Fruit fly (Drosophila melanogaster) whole organism, embryonic: Measurements from ENCODE around the gene MCTS1.

Experiments used
- Atf-2 ChIP-seq: fragments of 200-800 bp; sonication (Bioruptor generic); optimal IDR thresholded peaks from 2 replicates; lab custom pipeline; 2016; ENCODE audit warnings: missing biosample characterization, missing genetic modification characterization
- Atf3 ChIP-seq: fragments of 200-800 bp; sonication (Bioruptor generic); optimal IDR thresholded peaks from 3 replicates; lab custom pipeline; 2016; ENCODE audit warnings: missing biosample characterization, missing genetic modification characterization
- BEAF-32 ChIP-seq: fragments of 200-800 bp; sonication (Bioruptor generic); optimal IDR thresholded peaks from 3 replicates; lab custom pipeline; 2017; ENCODE audit warnings: missing biosample characterization, missing genetic modification characterization, mild to moderate bottlenecking, moderate library complexity, missing genetic modification reagents
- CG1024 ChIP-seq: fragments of 200-800 bp; sonication (Bioruptor generic); IDR thresholded peaks from 2 replicates; pipeline ENCODE4 v1.3.6; 2022; ENCODE audit warnings: missing biosample characterization, missing genetic modification characterization
- CG10366 ChIP-seq: fragments of 200-800 bp; sonication (Bioruptor generic); IDR thresholded peaks from 2 replicates; pipeline ENCODE4 v1.3.6; 2022; ENCODE audit warnings: missing biosample characterization, missing genetic modification characterization
- CG12155 ChIP-seq: fragments of 200-800 bp; sonication (Bioruptor generic); optimal IDR thresholded peaks from 3 replicates; lab custom pipeline; 2016; ENCODE audit warnings: missing biosample characterization, missing genetic modification characterization
- CG1233 ChIP-seq: fragments of 200-800 bp; sonication (Bioruptor generic); optimal IDR thresholded peaks from 4 replicates; lab custom pipeline; 2018; ENCODE audit warnings: missing biosample characterization, mild to moderate bottlenecking, missing genetic modification characterization
- CG12744 ChIP-seq: fragments of 200-800 bp; sonication (Bioruptor generic); optimal IDR thresholded peaks from 2 replicates; lab custom pipeline; 2016; ENCODE audit warnings: missing biosample characterization, missing genetic modification characterization
- CG12942 ChIP-seq: fragments of 200-800 bp; sonication (Bioruptor generic); optimal IDR thresholded peaks from 3 replicates; lab custom pipeline; 2016; ENCODE audit warnings: missing biosample characterization, missing genetic modification characterization
- CG1647 ChIP-seq: fragments of 200-800 bp; sonication (Bioruptor generic); optimal IDR thresholded peaks from 3 replicates; lab custom pipeline; 2016; ENCODE audit warnings: missing biosample characterization, missing genetic modification characterization
- CG17829 ChIP-seq: fragments of 200-800 bp; optimal IDR thresholded peaks from 2 replicates; lab custom pipeline; 2019; ENCODE audit warnings: missing biosample characterization, mild to moderate bottlenecking, missing genetic modification characterization, moderate library complexity
- CG18011 ChIP-seq: fragments of 200-800 bp; sonication (Bioruptor generic); optimal IDR thresholded peaks from 2 replicates; lab custom pipeline; 2017; ENCODE audit warnings: missing biosample characterization, missing genetic modification characterization, mild to moderate bottlenecking, moderate library complexity, missing genotype
- CG3065 ChIP-seq: fragments of 200-800 bp; sonication (Bioruptor generic); optimal IDR thresholded peaks from 2 replicates; lab custom pipeline; 2016; ENCODE audit warnings: missing biosample characterization, missing genetic modification characterization
- CG33557 ChIP-seq: fragments of 200-800 bp; sonication (Bioruptor generic); optimal IDR thresholded peaks from 2 replicates; lab custom pipeline; 2019; ENCODE audit warnings: missing biosample characterization, mild to moderate bottlenecking, missing genetic modification characterization, moderate library complexity
- CG43689 ChIP-seq: fragments of 200-800 bp; sonication (Bioruptor generic); IDR thresholded peaks from 2 replicates; pipeline ENCODE4 v1.3.6; 2022; ENCODE audit warnings: missing biosample characterization, missing genetic modification characterization
- CG6272 ChIP-seq: fragments of 200-800 bp; sonication (Bioruptor generic); IDR thresholded peaks from 2 replicates; pipeline ENCODE4 v1.3.6; 2022; ENCODE audit warnings: missing biosample characterization, missing genetic modification characterization
- D19B ChIP-seq: fragments of 200-800 bp; sonication (Bioruptor generic); optimal IDR thresholded peaks from 2 replicates; lab custom pipeline; 2017; ENCODE audit warnings: missing biosample characterization, mild to moderate bottlenecking, missing genetic modification characterization
- E2f1 ChIP-seq: fragments of 200-800 bp; sonication (Bioruptor generic); IDR thresholded peaks from 2 replicates; pipeline ENCODE4 v1.3.6; 2022; ENCODE audit warnings: missing biosample characterization, missing genetic modification characterization
- Ets65A ChIP-seq: fragments of 200-800 bp; sonication (Bioruptor generic); peaks from one replicate; lab custom pipeline; 2016; ENCODE audit warnings: missing biosample characterization, missing genetic modification characterization
- Gug ChIP-seq: fragments of 200-800 bp; sonication (Bioruptor generic); IDR thresholded peaks from 4 replicates; pipeline ENCODE4 v1.3.6; 2022; ENCODE audit warnings: missing biosample characterization, missing genetic modification characterization
- Hand ChIP-seq: fragments of 200-800 bp; sonication (Bioruptor generic); optimal IDR thresholded peaks from 2 replicates; lab custom pipeline; 2017; ENCODE audit warnings: mild to moderate bottlenecking, missing biosample characterization, missing genetic modification reagents, missing genetic modification characterization
- Hr39 ChIP-seq: fragments of >200 bp; optimal IDR thresholded peaks from 2 replicates; lab custom pipeline; 2017
- Hr78 ChIP-seq, 2 experiments: fragments of 200-800 bp in 1 of 2; fragments of >200 bp in 1 of 2; sonication (Bioruptor generic) in 1 of 2; optimal IDR thresholded peaks; 2 replicates each; lab custom pipeline; 2017 to 2019; ENCODE audit warnings: missing biosample characterization in 2 of 2, missing genetic modification characterization in 2 of 2, mild to moderate bottlenecking in 1 of 2, moderate library complexity in 1 of 2
- Lim3 ChIP-seq: fragments of 200-800 bp; sonication (Bioruptor generic); IDR thresholded peaks from 2 replicates; pipeline ENCODE4 v1.3.6; 2022; ENCODE audit warnings: missing biosample characterization, missing genetic modification characterization
- Nf-YB ChIP-seq: fragments of 200-800 bp; sonication (Bioruptor generic); optimal IDR thresholded peaks from 3 replicates; lab custom pipeline; 2019; ENCODE audit warnings: missing biosample characterization, mild to moderate bottlenecking, missing genetic modification characterization, moderate library complexity
- Oli ChIP-seq: fragments of 200-800 bp; sonication (Bioruptor generic); optimal IDR thresholded peaks from 2 replicates; lab custom pipeline; 2018; ENCODE audit warnings: missing biosample characterization, mild to moderate bottlenecking, missing genetic modification characterization, moderate library complexity
- Tbp ChIP-seq: fragments of >200 bp; optimal IDR thresholded peaks from 2 replicates; lab custom pipeline; 2018; ENCODE audit warnings: missing biosample characterization, missing genetic modification characterization
- al ChIP-seq: fragments of 200-800 bp; sonication (Bioruptor generic); IDR thresholded peaks from 2 replicates; pipeline ENCODE4 v1.3.6; 2022; ENCODE audit warnings: missing biosample characterization, missing genetic modification characterization
- cato ChIP-seq: fragments of 200-800 bp; sonication (Bioruptor generic); optimal IDR thresholded peaks from 2 replicates; lab custom pipeline; 2016; ENCODE audit warnings: missing biosample characterization, missing genetic modification characterization, borderline replicate concordance
- caup ChIP-seq: fragments of 200-800 bp; sonication (Bioruptor generic); optimal IDR thresholded peaks from 3 replicates; lab custom pipeline; 2017; ENCODE audit warnings: missing biosample characterization, mild to moderate bottlenecking, missing genetic modification characterization, moderate library complexity; ENCODE audit not compliant: severe bottlenecking
- da ChIP-seq: fragments of 200-800 bp; sonication (Bioruptor generic); optimal IDR thresholded peaks from 2 replicates; lab custom pipeline; 2016; ENCODE audit warnings: missing biosample characterization, missing genetic modification characterization
- emc ChIP-seq: fragments of 200-800 bp; sonication (Bioruptor generic); optimal IDR thresholded peaks from 2 replicates; lab custom pipeline; 2016; ENCODE audit warnings: missing biosample characterization, missing genetic modification characterization
- fd64A ChIP-seq: fragments of 200-800 bp; sonication (Bioruptor generic); optimal IDR thresholded peaks from 3 replicates; lab custom pipeline; 2018; ENCODE audit warnings: missing biosample characterization, mild to moderate bottlenecking, missing genetic modification characterization
- gce ChIP-seq: fragments of 200-800 bp; sonication (Bioruptor generic); IDR thresholded peaks from 3 replicates; pipeline ENCODE4 v1.3.6; 2022; ENCODE audit warnings: missing biosample characterization, missing genetic modification characterization
- gsb ChIP-seq: fragments of 200-800 bp; sonication (Bioruptor generic); IDR thresholded peaks from 2 replicates; pipeline ENCODE4 v1.3.6; 2022; ENCODE audit warnings: missing biosample characterization, missing genetic modification characterization
- h ChIP-seq: fragments of >200 bp; optimal IDR thresholded peaks from 2 replicates; lab custom pipeline; 2017
- klu ChIP-seq: fragments of 200-800 bp; sonication (Bioruptor generic); IDR thresholded peaks from 2 replicates; pipeline ENCODE4 v1.3.6; 2022; ENCODE audit warnings: missing biosample characterization, missing genetic modification characterization
- lmd ChIP-seq: fragments of 200-800 bp; sonication (Bioruptor generic); IDR thresholded peaks from 2 replicates; pipeline ENCODE4 v1.3.6; 2022; ENCODE audit warnings: missing biosample characterization, missing genetic modification characterization
- onecut ChIP-seq: fragments of 200-800 bp; sonication (Bioruptor generic); IDR thresholded peaks from 2 replicates; pipeline ENCODE4 v1.3.6; 2022; ENCODE audit warnings: missing biosample characterization, missing genetic modification characterization
- pnt ChIP-seq: fragments of 200-800 bp; sonication (Bioruptor generic); optimal IDR thresholded peaks from 3 replicates; lab custom pipeline; 2016; ENCODE audit warnings: missing biosample characterization, missing genetic modification characterization
- pzg ChIP-seq: fragments of 200-800 bp; sonication (Bioruptor generic); optimal IDR thresholded peaks from 3 replicates; lab custom pipeline; 2018; ENCODE audit warnings: missing biosample characterization, mild to moderate bottlenecking, missing genetic modification characterization, moderate library complexity
- sd ChIP-seq: fragments of 200-800 bp; sonication (Bioruptor generic); optimal IDR thresholded peaks from 3 replicates; lab custom pipeline; 2018; ENCODE audit warnings: missing biosample characterization, mild to moderate bottlenecking, missing genetic modification characterization, moderate library complexity
- sima ChIP-seq: fragments of 200-800 bp; sonication (Bioruptor generic); optimal IDR thresholded peaks from 2 replicates; lab custom pipeline; 2016; ENCODE audit warnings: missing biosample characterization, missing genetic modification characterization
- so ChIP-seq: fragments of 200-800 bp; sonication (Bioruptor generic); IDR thresholded peaks from 3 replicates; pipeline ENCODE4 v1.3.6; 2022; ENCODE audit warnings: missing biosample characterization, missing genetic modification characterization
- tll ChIP-seq, 2 experiments: fragments of 200-800 bp in 1 of 2; fragments of >200 bp in 1 of 2; sonication (Bioruptor generic) in 1 of 2; optimal IDR thresholded peaks; 2 replicates each; lab custom pipeline; 2017 to 2019; ENCODE audit warnings: missing biosample characterization in 2 of 2, missing genetic modification characterization in 2 of 2, mild to moderate bottlenecking in 1 of 2, moderate library complexity in 1 of 2
- tna ChIP-seq: fragments of 200-800 bp; sonication (Bioruptor generic); IDR thresholded peaks from 2 replicates; pipeline ENCODE4 v1.3.6; 2022; ENCODE audit warnings: missing biosample characterization, missing genetic modification characterization; ENCODE audit not compliant: partially characterized antibody
- ttk ChIP-seq: fragments of 200-800 bp; sonication (Bioruptor generic); IDR thresholded peaks from 2 replicates; pipeline ENCODE4 v2.1.2; 2022; ENCODE audit warnings: missing biosample characterization, missing genetic modification characterization
- unpg ChIP-seq: fragments of 200-800 bp; sonication (Bioruptor generic); optimal IDR thresholded peaks from 3 replicates; lab custom pipeline; 2018; ENCODE audit warnings: missing biosample characterization, mild to moderate bottlenecking, missing genetic modification characterization, moderate library complexity
- wdn ChIP-seq: fragments of 200-800 bp; sonication (Bioruptor generic); IDR thresholded peaks from 2 replicates; pipeline ENCODE4 v1.3.6; 2022; ENCODE audit warnings: missing biosample characterization, missing genetic modification characterization
- z ChIP-seq: fragments of 200-800 bp; sonication (Bioruptor generic); IDR thresholded peaks from 3 replicates; pipeline ENCODE4 v1.3.6; 2022; ENCODE audit warnings: missing biosample characterization, missing genetic modification characterization
- zfh2 ChIP-seq: fragments of 200-800 bp; sonication (Bioruptor generic); optimal IDR thresholded peaks from 2 replicates; lab custom pipeline; 2016; ENCODE audit warnings: missing biosample characterization, missing genetic modification characterization

The MCTS1 gene

DNA sequence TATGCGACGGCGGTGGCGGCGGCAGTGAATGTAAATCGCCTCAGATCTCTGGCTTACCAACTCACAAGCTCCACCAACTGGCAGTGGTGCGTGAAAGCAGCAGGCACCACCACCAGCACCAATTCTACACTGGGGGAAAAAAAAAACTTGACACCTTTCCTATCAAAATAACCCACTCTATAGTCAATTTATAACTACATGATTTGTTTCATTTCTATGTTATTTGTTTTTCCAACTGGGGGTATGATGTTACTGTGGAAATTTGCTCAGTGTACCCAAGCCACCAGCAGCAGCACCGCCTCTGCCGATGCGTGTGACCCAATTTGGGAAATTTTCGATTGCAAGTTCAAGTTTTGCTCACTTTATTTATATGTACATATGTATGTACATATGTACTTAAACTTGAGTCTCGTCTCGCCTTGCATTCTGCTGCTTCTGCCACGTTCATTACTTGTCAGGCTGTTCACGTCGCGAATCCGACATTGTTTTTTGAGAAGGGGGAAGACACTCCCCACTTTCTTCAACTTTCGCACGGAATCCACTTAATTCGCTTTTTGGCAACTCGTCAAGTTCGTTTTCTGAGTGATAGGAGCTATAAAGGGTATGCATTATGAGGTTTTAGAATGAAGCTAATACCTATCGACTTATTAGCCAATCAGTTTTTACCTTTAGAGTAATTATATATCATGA lies 21.6 kb downstream of the MCTS1 start (continued):
- TF ChIP-seq cato (no peak), CG12942 (GFP tag; lab: Kevin White, UChicago) (no peak), so (GFP tag; lab: Robert Waterston, UW) (0 out of 3 replicates have a peak, but pooled peaks have one; percentile 20), Tbp (GFP tag; lab: Kevin White, UChicago) (no peak), sd (tag; lab: Kevin White, UChicago) (no peak), CG43689 (GFP tag; lab: Robert Waterston, UW) (no peak), BEAF-32 (no peak), gce (GFP tag; lab: Robert Waterston, UW) (0 out of 3 replicates have a peak, but pooled peaks have one; percentile 34), pnt (peak; percentile 15), unpg (GFP tag; lab: Kevin White, UChicago) (peak; percentile 1), caup (GFP tag; lab: Kevin White, UChicago) (no peak), CG33557 (GFP tag; lab: Kevin White, UChicago) (no peak), Ets65A (GFP tag; lab: Kevin White, UChicago) (peak; percentile 43), fd64A (GFP tag; lab: Kevin White, UChicago) (no peak), tll (GFP tag; optimal IDR thresholded peaks at IDR 0.05; lab: Kevin White, UChicago) (no peak), h (lab: Kevin White, UChicago) (no peak), tna (GFP tag; lab: Robert Waterston, UW) (no peak), wdn (GFP tag; lab: Robert Waterston, UW) (no peak), Hand (GFP tag; lab: Kevin White, UChicago) (no peak), ttk (GFP tag; lab: Robert Waterston, UW) (peak; percentile 51), emc (GFP tag; lab: Kevin White, UChicago) (no peak), CG3065 (no peak), lmd (GFP tag; lab: Robert Waterston, UW) (peak; percentile 45; the same call in 1 of the 2 replicates), CG12744 (GFP tag; lab: Kevin White, UChicago) (no peak), D19B (GFP tag; lab: Kevin White, UChicago) (no peak), pzg (GFP tag; lab: Kevin White, UChicago) (no peak), da (GFP tag; lab: Kevin White, UChicago) (no peak), CG1233 (GFP tag; lab: Kevin White, UChicago) (no peak), Atf3 (GFP tag; lab: Kevin White, UChicago) (no peak), CG1024 (0 out of 2 replicates have a peak, but pooled peaks have one; percentile 18), CG1647 (GFP tag; lab: Kevin White, UChicago) (no peak), onecut (GFP tag; lab: Robert Waterston, UW) (no peak), Lim3 (no peak), z (no peak), sima (no peak), E2f1 (no peak), zfh2 (GFP tag; lab: Kevin White, UChicago) (no peak), Oli (tag; lab: Kevin White, UChicago) (peak; percentile 34), Nf-YB (GFP tag; lab: Kevin White, UChicago) (no peak), CG18011 (GFP tag; lab: Kevin White, UChicago) (no peak), gsb (no peak), Hr39 (lab: Kevin White, UChicago) (no peak), CG17829 (no peak), CG10366 (peak; percentile 46), Hr78 (GFP tag; optimal IDR thresholded peaks at IDR 0.05; lab: Kevin White, UChicago) (no peak), Atf-2 (GFP tag; lab: Kevin White, UChicago) (no peak), al (GFP tag; lab: Robert Waterston, UW) (no peak), klu (no peak), CG12155 (GFP tag; lab: Kevin White, UChicago) (no peak), CG6272 (no peak), Gug (GFP tag; lab: Robert Waterston, UW) (0 out of 4 replicates have a peak, but pooled peaks have one; percentile 1)
